Worm (Caenorhabditis elegans) whole organism, young adult: ENCODE measurements around the gene math-3.

ENCODE experiments used
- ZK185.1 ChIP-seq: sonication (generic microtip); optimal IDR thresholded peaks from 2 replicates; lab custom pipeline; 2016; ENCODE audit warnings: mild to moderate bottlenecking, missing genetic modification characterization, missing compliant biosample characterization; ENCODE audit not compliant: poor library complexity, severe bottlenecking
- ceh-58 ChIP-seq: fragments of 200-800 bp; sonication (Bioruptor generic); IDR thresholded peaks from 2 replicates; pipeline ENCODE4 v1.3.6; 2022; ENCODE audit warnings: missing genetic modification characterization, missing compliant biosample characterization
- chd-7 ChIP-seq: sonication (generic microtip); optimal IDR thresholded peaks from 2 replicates; lab custom pipeline; 2016; ENCODE audit warnings: mild to moderate bottlenecking, missing genetic modification characterization, moderate library complexity, missing compliant biosample characterization
- efl-1 ChIP-seq: fragments of 150-350 bp; optimal IDR thresholded peaks from 2 replicates; lab custom pipeline; 2014; ENCODE audit warnings: missing biosample characterization, missing genetic modification reagents, missing genetic modification characterization
- hmg-1.2 ChIP-seq: fragments of 200-800 bp; sonication (Bioruptor generic); IDR thresholded peaks from 2 replicates; pipeline ENCODE4 v1.3.6; 2022; ENCODE audit warnings: missing genetic modification reagents, missing genetic modification characterization, missing compliant biosample characterization
- hmg-20 ChIP-seq: fragments of 200-800 bp; sonication (Bioruptor generic); IDR thresholded peaks from 2 replicates; pipeline ENCODE4 v1.3.6; 2022; ENCODE audit warnings: missing genetic modification reagents, missing genetic modification characterization, missing compliant biosample characterization
- lin-35 ChIP-seq, 3 experiments: fragments of 150-350 bp in 2 of 3; sonication (generic microtip) in 1 of 3; optimal IDR thresholded peaks; 2 replicates each; lab custom pipeline; 2014 to 2018; ENCODE audit warnings: missing biosample characterization in 3 of 3, missing genetic modification characterization in 3 of 3, missing genetic modification reagents in 3 of 3
- rpc-1 ChIP-seq, 2 experiments: fragments of 150-350 bp in 1 of 2; sonication (generic microtip) in 1 of 2; optimal IDR thresholded peaks; 2 replicates each; lab custom pipeline; 2014 to 2018; ENCODE audit warnings: missing biosample characterization in 1 of 2, missing genetic modification characterization in 1 of 2, missing genetic modification reagents in 1 of 2, missing genotype in 1 of 2
- sptf-2 ChIP-seq: fragments of 200-800 bp; sonication (Bioruptor generic); optimal IDR thresholded peaks from 2 replicates; lab custom pipeline; 2018; ENCODE audit warnings: mild to moderate bottlenecking, missing genetic modification characterization, missing compliant biosample characterization
- unc-130 ChIP-seq: sonication (generic microtip); optimal IDR thresholded peaks from 2 replicates; lab custom pipeline; 2016; ENCODE audit warnings: missing genetic modification reagents, missing genetic modification characterization, missing compliant biosample characterization
- unc-62 ChIP-seq: fragments of 150-350 bp; optimal IDR thresholded peaks from 2 replicates; lab custom pipeline; 2014; ENCODE audit warnings: missing biosample characterization, missing genetic modification reagents, missing genetic modification characterization
- ztf-22 ChIP-seq: fragments of 200-800 bp; sonication (Bioruptor generic); optimal IDR thresholded peaks from 2 replicates; lab custom pipeline; 2018; ENCODE audit warnings: mild to moderate bottlenecking, missing genetic modification characterization, moderate library complexity, missing compliant biosample characterization

DNA sequence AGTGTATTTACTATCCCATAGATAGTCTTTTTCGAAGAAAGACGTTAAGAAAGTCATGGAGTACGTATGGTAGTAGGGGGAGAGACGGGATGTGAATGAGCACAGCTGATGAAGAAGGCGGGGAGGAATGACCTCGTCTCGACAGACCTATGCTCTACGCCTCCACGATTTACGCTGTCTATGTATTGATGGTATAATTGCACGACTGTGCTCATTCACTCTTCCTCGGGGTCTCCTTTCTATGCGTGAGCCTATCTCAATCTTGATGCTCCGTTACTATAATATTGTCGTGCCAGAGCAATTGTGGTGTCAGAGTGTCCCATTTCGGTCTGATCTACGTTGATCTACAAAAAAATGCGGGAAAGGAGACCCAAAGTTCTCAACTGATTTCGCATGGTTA, 14.3 kb downstream of the math-3 start, which contains the start of gene C08F1.10:
- TF ChIP-seq rpc-1 (optimal IDR thresholded peaks at IDR 0.05; lab: Kevin White, UChicago), result no peak
- TF ChIP-seq rpc-1 (tag; optimal IDR thresholded peaks at IDR 0.05; lab: Kevin White, UChicago), result no peak
- no peak for TF ChIP-seq hmg-1.2 (GFP tag; lab: Robert Waterston, UW)
- no peak for TF ChIP-seq unc-62 (GFP tag; lab: Kevin White, UChicago)
- no peak for TF ChIP-seq ZK185.1 (tag; lab: Kevin White, UChicago)
- no peak for TF ChIP-seq efl-1 (GFP tag; lab: Kevin White, UChicago)
- no peak for TF ChIP-seq unc-130
- TF ChIP-seq hmg-20 (GFP tag; lab: Robert Waterston, UW), result no peak
- TF ChIP-seq ceh-58, result no peak
- no peak for TF ChIP-seq ztf-22 (GFP tag; lab: Kevin White, UChicago)
- no peak for TF ChIP-seq lin-35 (GFP tag; optimal IDR thresholded peaks at IDR 0.05; lab: Kevin White, UChicago)
- no peak for TF ChIP-seq sptf-2 (GFP tag; lab: Kevin White, UChicago)
- TF ChIP-seq chd-7 (tag; lab: Kevin White, UChicago), result no peak
